Fruit fly (Drosophila melanogaster): ENCODE results near the gene CG14401.

dm6 chr2L:20849000-20849399 lies 20.7 kb upstream of the CG14401 start, which contains the start of gene CG14402:
- no peak for TF ChIP-seq h (GFP tag; optimal IDR thresholded peaks at IDR 0.05)
- no peak for TF ChIP-seq Jra (GFP tag; optimal IDR thresholded peaks at IDR 0.05)
- no peak for TF ChIP-seq Hnf4 (GFP tag; optimal IDR thresholded peaks at IDR 0.05)
- no peak for TF ChIP-seq Vsx2 (GFP tag; optimal IDR thresholded peaks at IDR 0.05; ENCODE audit: partially characterized antibody)
- TF ChIP-seq Myc (optimal IDR thresholded peaks at IDR 0.05) = no peak
- TF ChIP-seq usp (GFP tag; optimal IDR thresholded peaks at IDR 0.05) = no peak
- TF ChIP-seq GATAd (GFP tag; optimal IDR thresholded peaks at IDR 0.05) = no peak
- TF ChIP-seq CG32264 (GFP tag; optimal IDR thresholded peaks at IDR 0.05) = no peak

All from whole organism, wandering third instar larva.